Worm (Caenorhabditis elegans) whole organism, L2 larva: ENCODE data around the gene srw-71.

ENCODE experiments used
- C34F6.9 ChIP-seq: fragments of 150-350 bp; optimal IDR thresholded peaks from 2 replicates; lab custom pipeline; 2014; ENCODE audit warnings: missing biosample characterization, missing genetic modification characterization
- F13H6.1 ChIP-seq: sonication (generic microtip); optimal IDR thresholded peaks from 2 replicates; lab custom pipeline; 2016; ENCODE audit warnings: missing genetic modification characterization, missing compliant biosample characterization
- alr-1 ChIP-seq: fragments of 150-350 bp; optimal IDR thresholded peaks from 2 replicates; lab custom pipeline; 2014; ENCODE audit warnings: missing biosample characterization, missing genetic modification characterization
- aly-2 ChIP-seq: fragments of 150-350 bp; optimal IDR thresholded peaks from 2 replicates; lab custom pipeline; 2014; ENCODE audit warnings: missing biosample characterization, missing genetic modification characterization
- ama-1 ChIP-seq: fragments of 150-350 bp; optimal IDR thresholded peaks from 2 replicates; lab custom pipeline; 2018; ENCODE audit warnings: inconsistent platforms
- blmp-1 ChIP-seq: sonication (generic microtip); optimal IDR thresholded peaks from 2 replicates; lab custom pipeline; 2017; ENCODE audit warnings: missing genetic modification characterization, mild to moderate bottlenecking, missing compliant biosample characterization, antibody characterized with exemption, moderate library complexity; ENCODE audit not compliant: insufficient read depth
- ceh-16 ChIP-seq: fragments of 150-350 bp; optimal IDR thresholded peaks from 2 replicates; lab custom pipeline; 2014; ENCODE audit warnings: missing biosample characterization, missing genetic modification characterization
- ceh-82 ChIP-seq: fragments of 150-350 bp; optimal IDR thresholded peaks from 2 replicates; lab custom pipeline; 2014; ENCODE audit warnings: missing biosample characterization, missing genetic modification characterization
- crh-2 ChIP-seq: sonication (generic microtip); optimal IDR thresholded peaks from 2 replicates; lab custom pipeline; 2017; ENCODE audit warnings: missing biosample characterization, missing genetic modification characterization
- dmd-4 ChIP-seq: sonication (generic microtip); optimal IDR thresholded peaks from 2 replicates; lab custom pipeline; 2017; ENCODE audit warnings: missing biosample characterization, missing genetic modification characterization
- egl-27 ChIP-seq: sonication (generic microtip); optimal IDR thresholded peaks from 3 replicates; lab custom pipeline; 2017; ENCODE audit warnings: missing biosample characterization, missing genetic modification reagents, missing genetic modification characterization
- elt-1 ChIP-seq: fragments of 150-350 bp; optimal IDR thresholded peaks from 2 replicates; lab custom pipeline; 2014; ENCODE audit warnings: missing biosample characterization, missing genetic modification characterization
- fos-1 ChIP-seq: fragments of 150-350 bp; optimal IDR thresholded peaks from 2 replicates; lab custom pipeline; 2014; ENCODE audit warnings: missing biosample characterization, missing genetic modification characterization
- gmeb-1 ChIP-seq: fragments of 150-350 bp; optimal IDR thresholded peaks from 2 replicates; lab custom pipeline; 2014; ENCODE audit warnings: missing biosample characterization, missing genetic modification characterization
- lin-11 ChIP-seq: fragments of 150-350 bp; sonication (generic microtip); optimal IDR thresholded peaks from 2 replicates; lab custom pipeline; 2014; ENCODE audit warnings: missing biosample characterization, missing genetic modification characterization, inconsistent platforms, mixed read lengths
- lin-13 ChIP-seq: fragments of 150-350 bp; optimal IDR thresholded peaks from 2 replicates; lab custom pipeline; 2014; ENCODE audit warnings: missing biosample characterization, missing genetic modification reagents, missing genetic modification characterization
- lsy-2 ChIP-seq, 2 experiments: fragments of 150-350 bp in 1 of 2; sonication (generic microtip) in 1 of 2; optimal IDR thresholded peaks; 2 replicates each; lab custom pipeline; 2014 to 2017; ENCODE audit warnings: missing biosample characterization in 2 of 2, missing genetic modification characterization in 2 of 2
- mab-5 ChIP-seq: fragments of 150-350 bp; optimal IDR thresholded peaks from 2 replicates; lab custom pipeline; 2014; ENCODE audit warnings: missing biosample characterization, missing genetic modification characterization
- mbf-1 ChIP-seq: sonication (generic microtip); optimal IDR thresholded peaks from 2 replicates; lab custom pipeline; 2017; ENCODE audit warnings: missing biosample characterization, missing genetic modification characterization
- mdl-1 ChIP-seq, 2 experiments: fragments of 150-350 bp in 1 of 2; sonication (generic microtip) in 1 of 2; optimal IDR thresholded peaks; 2 replicates each; lab custom pipeline; 2017; ENCODE audit warnings: missing biosample characterization in 2 of 2, missing genetic modification characterization in 2 of 2
- nhr-10 ChIP-seq: sonication (generic microtip); optimal IDR thresholded peaks from 2 replicates; lab custom pipeline; 2017; ENCODE audit warnings: missing biosample characterization, missing genetic modification characterization
- nhr-11 ChIP-seq: fragments of 150-350 bp; optimal IDR thresholded peaks from 2 replicates; lab custom pipeline; 2014; ENCODE audit warnings: missing biosample characterization, missing genetic modification characterization
- nhr-12 ChIP-seq: fragments of 150-350 bp; optimal IDR thresholded peaks from 2 replicates; lab custom pipeline; 2014; ENCODE audit warnings: missing biosample characterization, missing genetic modification characterization
- nhr-129 ChIP-seq: fragments of 150-350 bp; optimal IDR thresholded peaks from 2 replicates; lab custom pipeline; 2014; ENCODE audit warnings: missing biosample characterization, missing genetic modification characterization
- nhr-21 ChIP-seq: fragments of 150-350 bp; optimal IDR thresholded peaks from 2 replicates; lab custom pipeline; 2014; ENCODE audit warnings: missing biosample characterization, missing genetic modification characterization
- nhr-23 ChIP-seq: fragments of 150-350 bp; optimal IDR thresholded peaks from 2 replicates; lab custom pipeline; 2014; ENCODE audit warnings: missing biosample characterization, missing genetic modification reagents, missing genetic modification characterization
- nhr-25 ChIP-seq: fragments of 150-350 bp; sonication (generic microtip); optimal IDR thresholded peaks from 3 replicates; lab custom pipeline; 2014; ENCODE audit warnings: missing biosample characterization, missing genetic modification characterization
- nhr-6 ChIP-seq: fragments of 150-350 bp; optimal IDR thresholded peaks from 2 replicates; lab custom pipeline; 2014; ENCODE audit warnings: missing biosample characterization, missing genetic modification characterization
- sem-4 ChIP-seq: fragments of 150-350 bp; optimal IDR thresholded peaks from 2 replicates; lab custom pipeline; 2014; ENCODE audit warnings: missing biosample characterization, missing genetic modification reagents, missing genetic modification characterization
- skn-1 ChIP-seq: sonication (generic microtip); optimal IDR thresholded peaks from 2 replicates; lab custom pipeline; 2017; ENCODE audit warnings: missing biosample characterization, missing genetic modification characterization
- sma-3 ChIP-seq: sonication (generic microtip); optimal IDR thresholded peaks from 2 replicates; lab custom pipeline; 2016; ENCODE audit warnings: missing genetic modification reagents, missing genetic modification characterization, missing compliant biosample characterization
- sma-9 ChIP-seq, 2 experiments: fragments of 150-350 bp in 1 of 2; sonication (generic microtip) in 1 of 2; optimal IDR thresholded peaks; 2 replicates each; lab custom pipeline; 2014 to 2016; ENCODE audit warnings: missing genetic modification characterization in 2 of 2, mild to moderate bottlenecking in 1 of 2, missing biosample characterization in 1 of 2, missing compliant biosample characterization in 1 of 2, missing genetic modification reagents in 1 of 2, moderate library complexity in 1 of 2
- unc-39 ChIP-seq: fragments of 150-350 bp; optimal IDR thresholded peaks from 2 replicates; lab custom pipeline; 2014; ENCODE audit warnings: missing biosample characterization, missing genetic modification characterization
- zag-1 ChIP-seq: fragments of 150-350 bp; optimal IDR thresholded peaks from 2 replicates; lab custom pipeline; 2014; ENCODE audit warnings: missing biosample characterization, missing genetic modification characterization
- ztf-1 ChIP-seq: fragments of 200-800 bp; sonication (Bioruptor generic); conservative IDR thresholded peaks from 2 replicates; pipeline ENCODE4 v1.3.6; 2022; ENCODE audit warnings: missing genetic modification characterization, missing compliant biosample characterization
- ztf-11 ChIP-seq: sonication (generic microtip); optimal IDR thresholded peaks from 2 replicates; lab custom pipeline; 2017; ENCODE audit warnings: missing biosample characterization, missing genetic modification characterization
- ztf-4 ChIP-seq: fragments of 150-350 bp; optimal IDR thresholded peaks from 2 replicates; lab custom pipeline; 2014; ENCODE audit warnings: missing biosample characterization, missing genetic modification characterization

The srw-71 gene

DNA sequence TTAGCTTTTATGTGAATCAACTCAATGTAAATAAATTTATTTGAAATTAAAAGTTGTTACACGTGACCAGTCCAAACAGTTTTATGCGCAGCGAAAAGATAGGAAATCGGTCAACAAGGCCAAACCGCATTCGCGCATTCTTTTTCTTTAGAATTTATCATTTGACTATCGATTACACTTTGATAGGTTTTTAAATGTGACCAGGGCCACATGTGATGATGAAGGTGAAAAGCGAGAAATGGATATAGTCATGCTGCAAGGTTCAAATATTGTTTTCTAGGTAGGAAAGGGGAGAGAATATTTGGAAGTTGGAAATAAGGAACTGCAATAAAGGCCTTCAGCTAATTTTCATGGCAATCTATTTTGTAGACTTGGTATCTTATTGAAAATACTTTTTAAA is 6.0 kb upstream of the srw-71 start (continued):
- peak; percentile 81 for TF ChIP-seq nhr-25

DNA sequence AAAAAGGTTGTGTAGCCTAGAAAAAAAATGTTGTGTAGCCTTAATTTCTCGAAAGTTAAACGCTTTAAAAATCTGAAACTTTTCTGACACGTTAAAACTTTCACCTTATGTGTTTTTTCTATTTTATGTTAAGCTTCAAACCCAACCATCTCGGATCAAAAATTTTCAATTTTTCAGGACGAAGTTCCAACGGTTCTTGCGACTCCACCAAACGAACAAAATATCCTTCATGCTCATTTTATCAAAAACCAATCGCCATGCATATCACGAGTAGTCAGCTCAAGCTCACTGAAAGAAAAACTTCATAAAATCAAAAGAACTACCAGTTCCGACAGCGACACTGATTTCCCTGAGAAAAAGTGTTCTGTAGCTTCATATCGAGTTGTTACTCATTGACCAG is 5.6 kb upstream of the srw-71 start:
- no peak for TF ChIP-seq nhr-23 (tag; lab: Kevin White, UChicago)
- TF ChIP-seq egl-27, result no peak
- no peak for TF ChIP-seq aly-2
- no peak for TF ChIP-seq sma-3 (GFP tag; lab: Kevin White, UChicago)
- no peak for TF ChIP-seq skn-1 (tag; lab: Kevin White, UChicago)
- TF ChIP-seq ama-1 (lab: Kevin White, UChicago), result no peak
- TF ChIP-seq dmd-4 (tag; lab: Kevin White, UChicago), result no peak
- TF ChIP-seq gmeb-1 (tag; lab: Kevin White, UChicago), result no peak
- no peak for TF ChIP-seq mab-5 (tag; lab: Kevin White, UChicago)
- no peak for TF ChIP-seq ceh-82 (tag; lab: Kevin White, UChicago)
- TF ChIP-seq ztf-11, result no peak
- no peak for TF ChIP-seq nhr-12 (tag; lab: Kevin White, UChicago)
- TF ChIP-seq C34F6.9 (tag; lab: Kevin White, UChicago), result no peak
- TF ChIP-seq nhr-129, result no peak
- TF ChIP-seq lin-13 (GFP tag; lab: Kevin White, UChicago), result no peak
- no peak for TF ChIP-seq ztf-4 (tag; lab: Kevin White, UChicago)

DNA sequence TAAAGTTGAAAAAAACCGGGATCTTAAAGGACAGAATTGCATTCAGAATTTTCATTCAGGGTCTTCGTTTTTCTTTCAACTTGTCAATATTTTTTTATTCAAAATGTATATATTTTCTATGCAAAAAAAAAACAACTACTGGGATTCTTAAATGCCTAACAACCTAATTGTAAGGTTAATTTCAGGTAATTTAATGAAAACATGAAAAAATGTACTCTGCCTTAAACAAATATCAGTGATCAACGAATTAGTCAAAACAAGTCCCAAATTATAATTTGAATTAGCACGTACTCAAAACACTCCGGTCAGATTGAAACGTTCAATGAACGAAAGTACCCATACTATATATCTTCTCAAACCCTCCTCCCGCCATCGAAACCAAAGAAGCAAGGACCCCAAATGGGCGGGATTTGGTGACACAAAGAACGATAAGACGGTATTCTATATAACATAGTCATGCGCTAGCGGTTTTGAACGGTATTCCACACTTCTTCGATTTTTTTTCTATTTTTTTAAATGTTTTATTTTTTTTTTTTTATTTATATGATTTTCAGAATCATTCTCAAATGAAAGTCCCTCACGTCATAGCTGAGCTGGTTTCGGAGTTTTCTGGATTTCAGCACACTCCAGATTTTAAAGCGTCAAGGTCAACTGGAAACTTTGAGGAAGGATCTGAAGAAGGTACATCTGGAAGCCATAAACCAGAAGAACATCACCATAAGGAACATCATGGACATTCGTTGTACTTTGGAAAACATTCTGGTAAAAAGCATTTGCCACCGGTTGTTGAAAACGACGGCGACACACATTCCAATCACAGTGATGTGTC is 4.7 kb upstream of the srw-71 start, which contains the start of the genes ddo-2 and F25E5.8:
Gene ddo-2, minus strand, starts transcription at position 330 of the 829 bp plus-strand sequence.
Gene F25E5.8, plus strand, starts transcription at position 555 of the 829 bp plus-strand sequence.
- peak; percentile 59 for TF ChIP-seq nhr-25
- TF ChIP-seq lin-11, result no peak
- no peak for TF ChIP-seq nhr-12 (tag; lab: Kevin White, UChicago)
- no peak for TF ChIP-seq ztf-4 (tag; lab: Kevin White, UChicago)
- TF ChIP-seq aly-2, result no peak
- peak; percentile 38 for TF ChIP-seq blmp-1
- TF ChIP-seq elt-1 (tag; lab: Kevin White, UChicago), result no peak
- TF ChIP-seq mbf-1 (tag; lab: Kevin White, UChicago), result no peak
- TF ChIP-seq ama-1 (lab: Kevin White, UChicago), result peak; percentile 87
- TF ChIP-seq gmeb-1 (tag; lab: Kevin White, UChicago), result no peak
- no peak for TF ChIP-seq unc-39 (tag; lab: Kevin White, UChicago)
- TF ChIP-seq nhr-21 (tag; lab: Kevin White, UChicago), result peak; percentile 30
- no peak for TF ChIP-seq fos-1 (tag; lab: Kevin White, UChicago)
- no peak for TF ChIP-seq nhr-6 (tag; lab: Kevin White, UChicago)
- TF ChIP-seq ztf-11, result no peak
- no peak for TF ChIP-seq zag-1 (tag; lab: Kevin White, UChicago)
- no peak for TF ChIP-seq dmd-4 (tag; lab: Kevin White, UChicago)
- no peak for TF ChIP-seq nhr-11
- no peak for TF ChIP-seq ceh-16 (tag; lab: Kevin White, UChicago)
- peak; percentile 20 for TF ChIP-seq sma-3 (GFP tag; lab: Kevin White, UChicago)
- peak; percentile 1 for TF ChIP-seq sem-4 (tag; lab: Kevin White, UChicago)
- TF ChIP-seq nhr-10, result no peak

DNA sequence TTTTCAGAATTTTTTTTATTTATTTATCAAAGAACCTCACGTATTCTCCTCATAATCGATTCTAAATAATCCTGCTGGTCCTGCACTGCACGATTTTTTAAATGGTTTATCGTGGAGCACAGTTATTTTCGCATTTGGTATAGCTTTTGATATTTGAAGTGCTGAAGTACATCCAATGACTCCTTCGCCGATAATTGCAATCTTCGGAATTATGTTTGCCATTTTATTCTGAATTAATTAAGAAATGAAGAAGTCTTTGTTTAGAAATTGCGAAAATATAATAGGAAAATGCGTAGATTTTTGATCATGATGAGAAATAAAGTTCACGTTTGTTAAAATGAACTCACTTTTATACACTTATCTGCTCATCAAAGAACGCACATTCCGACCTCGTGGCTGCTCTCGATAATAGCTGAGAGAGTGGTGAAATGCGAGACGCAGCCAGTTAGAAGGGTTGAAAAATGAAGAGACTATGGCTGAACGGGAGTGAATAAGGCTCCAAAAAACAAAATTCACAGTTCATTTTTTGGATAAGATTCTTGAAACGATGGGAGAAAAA is 4.0 kb upstream of the srw-71 start:
- TF ChIP-seq nhr-23 (tag; lab: Kevin White, UChicago), result no peak
- no peak for TF ChIP-seq blmp-1
- TF ChIP-seq ceh-82 (tag; lab: Kevin White, UChicago), result no peak
- TF ChIP-seq F13H6.1 (tag; lab: Kevin White, UChicago), result peak; percentile 64
- TF ChIP-seq alr-1 (tag; lab: Kevin White, UChicago), result no peak
- TF ChIP-seq mdl-1 (tag; optimal IDR thresholded peaks at IDR 0.05; lab: Kevin White, UChicago), result peak; percentile 87 to 88
- TF ChIP-seq lsy-2 (tag; optimal IDR thresholded peaks at IDR 0.05; lab: Kevin White, UChicago), result peak in 1 of 2 experiments; percentile 71
- TF ChIP-seq unc-39 (tag; lab: Kevin White, UChicago), result no peak
- peak; percentile 46 for TF ChIP-seq sem-4 (tag; lab: Kevin White, UChicago)
- TF ChIP-seq sma-9 (GFP tag; optimal IDR thresholded peaks at IDR 0.05; lab: Kevin White, UChicago), result peak; percentile 95
- no peak for TF ChIP-seq sma-9 (tag; optimal IDR thresholded peaks at IDR 0.05; lab: Kevin White, UChicago)
- peak; percentile 76 for TF ChIP-seq C34F6.9 (tag; lab: Kevin White, UChicago)
- peak; percentile 88 for TF ChIP-seq ama-1 (lab: Kevin White, UChicago)
- peak; percentile 78 for TF ChIP-seq crh-2 (tag; lab: Kevin White, UChicago)
- TF ChIP-seq sma-3 (GFP tag; lab: Kevin White, UChicago), result no peak
- TF ChIP-seq nhr-129, result peak; percentile 48
- peak; percentile 37 for TF ChIP-seq zag-1 (tag; lab: Kevin White, UChicago)
- TF ChIP-seq ztf-11, result no peak
- no peak for TF ChIP-seq ztf-1 (GFP tag; lab: Robert Waterston, UW)
- peak; percentile 49 for TF ChIP-seq fos-1 (tag; lab: Kevin White, UChicago)
- TF ChIP-seq skn-1 (tag; lab: Kevin White, UChicago), result peak; percentile 34
- TF ChIP-seq gmeb-1 (tag; lab: Kevin White, UChicago), result peak; percentile 16
- peak; percentile 6 for TF ChIP-seq ztf-4 (tag; lab: Kevin White, UChicago)
